Worm (Caenorhabditis elegans) whole organism, L4 larva: Measurements from ENCODE around the gene aman-2.

Experiments used
- Y48G9A.11 ChIP-seq: fragments of 200-800 bp; sonication (Bioruptor generic); IDR thresholded peaks from 2 replicates; pipeline ENCODE4 v1.3.6; 2022; ENCODE audit warnings: missing genetic modification reagents, missing genetic modification characterization, missing compliant biosample characterization
- aha-1 ChIP-seq: fragments of 150-350 bp; peaks from one replicate; lab custom pipeline; 2014; ENCODE audit warnings: missing biosample characterization, missing genetic modification characterization
- dpl-1 ChIP-seq: fragments of 150-350 bp; optimal IDR thresholded peaks from 2 replicates; lab custom pipeline; 2014; ENCODE audit warnings: missing biosample characterization, missing genetic modification reagents, missing genetic modification characterization
- lsy-2 ChIP-seq, 2 experiments: fragments of 150-350 bp in 1 of 2; sonication (generic microtip) in 1 of 2; optimal IDR thresholded peaks; 2 replicates each; lab custom pipeline; 2014 to 2017; ENCODE audit warnings: missing biosample characterization in 2 of 2, missing genetic modification characterization in 2 of 2
- nhr-28 ChIP-seq: fragments of 150-350 bp; optimal IDR thresholded peaks from 2 replicates; lab custom pipeline; 2014; ENCODE audit warnings: missing biosample characterization, missing genetic modification characterization
- nhr-6 ChIP-seq: fragments of 150-350 bp; optimal IDR thresholded peaks from 2 replicates; lab custom pipeline; 2014; ENCODE audit warnings: missing biosample characterization, missing genetic modification characterization
- tra-1 ChIP-seq: fragments of 200-800 bp; sonication (Bioruptor generic); IDR thresholded peaks from 2 replicates; pipeline ENCODE4 v1.3.6; 2022; ENCODE audit warnings: missing genetic modification reagents, missing genetic modification characterization, missing compliant biosample characterization
- unc-39 ChIP-seq: sonication (generic microtip); optimal IDR thresholded peaks from 2 replicates; lab custom pipeline; 2017; ENCODE audit warnings: missing biosample characterization, missing genetic modification characterization

- TF ChIP-seq tra-1 (GFP tag; lab: Robert Waterston, UW) (no peak), nhr-28 (tag; lab: Kevin White, UChicago) (no peak), aha-1 (tag; lab: Kevin White, UChicago) (no peak), unc-39 (tag; lab: Kevin White, UChicago) (no peak), nhr-6 (tag; lab: Kevin White, UChicago) (no peak), dpl-1 (no peak), Y48G9A.11 (GFP tag; lab: Robert Waterston, UW) (no peak), lsy-2 (tag; optimal IDR thresholded peaks at IDR 0.05; lab: Kevin White, UChicago) (no peak)
These were observed 25.6 kb upstream of the aman-2 start, which contains the start of gene F58H1.5 for ce11 chrV:11958343-11959291.
